Fruit fly (Drosophila melanogaster): ENCODE data around the gene Sf3b5.

Sf3b5 gene

dm6 chr3R:9033619-9034401, 18.7 kb upstream of the Sf3b5 start:
- TF ChIP-seq dati (GFP tag; IDR thresholded peaks at IDR 0.05) (0 out of 2 replicates have a peak, but pooled peaks have one; percentile 30), CG17802 (tag; optimal IDR thresholded peaks at IDR 0.05) (no peak), gsb-n (tag; optimal IDR thresholded peaks at IDR 0.05) (peak; percentile 80), CG12744 (GFP tag; optimal IDR thresholded peaks at IDR 0.05) (peak; percentile 7), Doc2 (GFP tag; IDR thresholded peaks at IDR 0.05) (no peak), az2 (GFP tag; optimal IDR thresholded peaks at IDR 0.05) (peak; percentile 75), fd3F (GFP tag; optimal IDR thresholded peaks at IDR 0.05) (peak; percentile 70), CG6791 (GFP tag; IDR thresholded peaks at IDR 0.05; ENCODE audit: partially characterized antibody) (no peak), repo (GFP tag; optimal IDR thresholded peaks at IDR 0.05) (no peak), CG13287 (GFP tag; IDR thresholded peaks at IDR 0.05; ENCODE audit: partially characterized antibody) (peak; percentile 42; the same call in 1 of the 2 replicates), zfh1 (GFP tag; IDR thresholded peaks at IDR 0.05) (peak; percentile 57), E2f2 (GFP tag; IDR thresholded peaks at IDR 0.05) (0 out of 2 replicates have a peak, but pooled peaks have one; percentile 37), CG15073 (GFP tag; optimal IDR thresholded peaks at IDR 0.05) (peak; percentile 14), Side (GFP tag; optimal IDR thresholded peaks at IDR 0.05) (peak; percentile 45), pzg (GFP tag; optimal IDR thresholded peaks at IDR 0.05) (peak; percentile 4), stwl (tag; optimal IDR thresholded peaks at IDR 0.05) (no peak), CG8478 (optimal IDR thresholded peaks at IDR 0.05) (no peak), sd (tag; optimal IDR thresholded peaks at IDR 0.05) (peak; percentile 76), CG18599 (GFP tag; optimal IDR thresholded peaks at IDR 0.05) (peak; percentile 89), CG13775 (GFP tag; optimal IDR thresholded peaks at IDR 0.05) (peak; percentile 80), CG9817 (tag; optimal IDR thresholded peaks at IDR 0.05) (peak; percentile 72), CG14965 (GFP tag; optimal IDR thresholded peaks at IDR 0.05; ENCODE audit: borderline replicate concordance) (no peak), CG33557 (GFP tag; optimal IDR thresholded peaks at IDR 0.05) (peak; percentile 88), CG32767 (GFP tag; IDR thresholded peaks at IDR 0.05) (peak; percentile 70; the same call in 1 of the 2 replicates), Sin3A (optimal IDR thresholded peaks at IDR 0.05) (no peak), CG17912 (GFP tag; optimal IDR thresholded peaks at IDR 0.05) (peak; percentile 54), crc (GFP tag; optimal IDR thresholded peaks at IDR 0.05) (no peak), CG12942 (GFP tag; optimal IDR thresholded peaks at IDR 0.05) (peak; percentile 55), CG12104 (GFP tag; optimal IDR thresholded peaks at IDR 0.05) (peak; percentile 86), emc (GFP tag; optimal IDR thresholded peaks at IDR 0.05) (no peak), yki (optimal IDR thresholded peaks at IDR 0.05) (peak; percentile 95), Jarid2 (GFP tag; optimal IDR thresholded peaks at IDR 0.05) (peak; percentile 92), slou (GFP tag; optimal IDR thresholded peaks at IDR 0.05) (peak; percentile 31), CG15514 (GFP tag; optimal IDR thresholded peaks at IDR 0.05) (peak; percentile 67), otp (GFP tag; IDR thresholded peaks at IDR 0.05) (peak; percentile 63; the same call in 1 of the 3 replicates), Hand (GFP tag; optimal IDR thresholded peaks at IDR 0.05) (peak; percentile 83), tio (GFP tag; optimal IDR thresholded peaks at IDR 0.05) (peak; percentile 61), CG3163 (GFP tag; optimal IDR thresholded peaks at IDR 0.05) (peak; percentile 32), HmgZ (tag; optimal IDR thresholded peaks at IDR 0.05) (peak; percentile 64), CG3065 (GFP tag; optimal IDR thresholded peaks at IDR 0.05) (peak; percentile 56), CG4282 (GFP tag; optimal IDR thresholded peaks at IDR 0.05) (no peak), chn (GFP tag; optimal IDR thresholded peaks at IDR 0.05) (peak; percentile 41), row (GFP tag; IDR thresholded peaks at IDR 0.05) (peak; percentile 95), Elba2 (GFP tag; optimal IDR thresholded peaks at IDR 0.05) (peak; percentile 20), CG9215 (GFP tag; IDR thresholded peaks at IDR 0.05) (peak; percentile 41; the same call in 1 of the 2 replicates), CkIIα-i1 (GFP tag; IDR thresholded peaks at IDR 0.05) (no peak), CG2129 (GFP tag; IDR thresholded peaks at IDR 0.05; ENCODE audit: partially characterized antibody) (no peak), CG31441 (GFP tag; IDR thresholded peaks at IDR 0.05) (peak; percentile 90), CG7786 (GFP tag; optimal IDR thresholded peaks at IDR 0.05) (peak; percentile 3), CG9437 (GFP tag; optimal IDR thresholded peaks at IDR 0.05) (peak; percentile 82)

All from whole organism, embryonic.